Worm (Caenorhabditis elegans) whole organism, L4 larva: ENCODE data around the gene ugt-9.
"Not testable (repeated sequence)": the region's sequence is repeated elsewhere in the genome, so short reads cannot be mapped to it uniquely, and the experiment has no call there.

Source experiments
- D1046.2 ChIP-seq: fragments of 200-800 bp; sonication (Bioruptor generic); IDR thresholded peaks from 2 replicates; pipeline ENCODE4 v1.3.6; 2022; ENCODE audit warnings: missing genetic modification characterization, missing compliant biosample characterization
- F10B5.3 ChIP-seq: sonication (generic microtip); optimal IDR thresholded peaks from 2 replicates; lab custom pipeline; 2016; ENCODE audit warnings: mild to moderate bottlenecking, missing genetic modification characterization, missing compliant biosample characterization
- F26F4.8 ChIP-seq: fragments of 200-800 bp; sonication (Bioruptor generic); conservative IDR thresholded peaks from 2 replicates; pipeline ENCODE4 v1.3.6; 2022; ENCODE audit warnings: missing genetic modification characterization, missing compliant biosample characterization
- F49E8.2 ChIP-seq: sonication (generic microtip); optimal IDR thresholded peaks from 2 replicates; lab custom pipeline; 2016; ENCODE audit warnings: missing compliant biosample characterization, mild to moderate bottlenecking, missing genetic modification characterization, borderline replicate concordance
- T20F7.1 ChIP-seq: fragments of 200-800 bp; sonication (Bioruptor generic); optimal IDR thresholded peaks from 2 replicates; lab custom pipeline; 2018; ENCODE audit warnings: mild to moderate bottlenecking, missing genetic modification characterization, missing compliant biosample characterization
- Y105C5A.15 ChIP-seq: fragments of 200-800 bp; sonication (Bioruptor generic); IDR thresholded peaks from 2 replicates; pipeline ENCODE4 v1.3.6; 2022; ENCODE audit warnings: missing genetic modification characterization, missing compliant biosample characterization
- aha-1 ChIP-seq: fragments of 150-350 bp; peaks from one replicate; lab custom pipeline; 2014; ENCODE audit warnings: missing biosample characterization, missing genetic modification characterization
- aly-2 ChIP-seq: sonication (generic microtip); optimal IDR thresholded peaks from 2 replicates; lab custom pipeline; 2018; ENCODE audit warnings: missing biosample characterization, missing genetic modification characterization
- ceh-20 ChIP-seq: fragments of 200-800 bp; sonication (Bioruptor generic); IDR thresholded peaks from 2 replicates; pipeline ENCODE4 v1.3.6; 2022; ENCODE audit warnings: missing genetic modification reagents, missing genetic modification characterization, missing compliant biosample characterization
- ceh-28 ChIP-seq: fragments of 150-350 bp; optimal IDR thresholded peaks from 2 replicates; lab custom pipeline; 2014; ENCODE audit warnings: missing biosample characterization, missing genetic modification reagents, missing genetic modification characterization
- ceh-82 ChIP-seq: sonication (generic microtip); optimal IDR thresholded peaks from 2 replicates; lab custom pipeline; 2017; ENCODE audit warnings: missing biosample characterization, missing genetic modification characterization
- ces-1 ChIP-seq: fragments of 150-350 bp; sonication (generic microtip); optimal IDR thresholded peaks from 4 replicates; lab custom pipeline; 2014; ENCODE audit warnings: missing biosample characterization, missing genetic modification reagents, missing genetic modification characterization
- daf-16 ChIP-seq, 3 experiments: sonication (generic microtip); optimal IDR thresholded peaks; 2 replicates each; lab custom pipeline; 2016 to 2017; ENCODE audit warnings: missing genetic modification characterization in 3 of 3, missing genetic modification reagents in 3 of 3, mild to moderate bottlenecking in 2 of 3, missing compliant biosample characterization in 2 of 3, missing biosample characterization in 1 of 3, moderate library complexity in 1 of 3
- daf-8 ChIP-seq: fragments of 200-800 bp; sonication (Bioruptor generic); IDR thresholded peaks from 2 replicates; pipeline ENCODE4 v1.3.6; 2022; ENCODE audit warnings: missing genetic modification characterization, missing compliant biosample characterization
- dmd-9 ChIP-seq: fragments of 200-800 bp; sonication (Bioruptor generic); IDR thresholded peaks from 2 replicates; pipeline ENCODE4 v1.3.6; 2022; ENCODE audit warnings: missing genetic modification reagents, missing genetic modification characterization, missing compliant biosample characterization
- dpl-1 ChIP-seq: fragments of 150-350 bp; optimal IDR thresholded peaks from 2 replicates; lab custom pipeline; 2014; ENCODE audit warnings: missing biosample characterization, missing genetic modification reagents, missing genetic modification characterization
- duxl-1 ChIP-seq: sonication (generic microtip); optimal IDR thresholded peaks from 2 replicates; lab custom pipeline; 2016; ENCODE audit warnings: mild to moderate bottlenecking, missing genetic modification characterization, moderate library complexity, missing compliant biosample characterization; ENCODE audit not compliant: poor library complexity
- hif-1 ChIP-seq, 2 experiments: sonication (generic microtip); optimal IDR thresholded peaks; 2 replicates each; lab custom pipeline; 2016 to 2017; ENCODE audit warnings: missing compliant biosample characterization in 2 of 2, missing genetic modification characterization in 2 of 2, missing genetic modification reagents in 2 of 2, missing genotype in 2 of 2, mild to moderate bottlenecking in 1 of 2
- hmg-1.1 ChIP-seq: fragments of 200-800 bp; sonication (Bioruptor generic); IDR thresholded peaks from 2 replicates; pipeline ENCODE4 v1.3.6; 2022; ENCODE audit warnings: missing genetic modification reagents, missing genetic modification characterization, missing compliant biosample characterization
- lin-38 ChIP-seq: fragments of 200-800 bp; sonication (Bioruptor generic); IDR thresholded peaks from 2 replicates; pipeline ENCODE4 v1.3.6; 2022; ENCODE audit warnings: missing genetic modification reagents, missing genetic modification characterization, missing compliant biosample characterization
- mdl-1 ChIP-seq, 2 experiments: fragments of 150-350 bp in 1 of 2; sonication (generic microtip) in 1 of 2; optimal IDR thresholded peaks; 2 replicates each; lab custom pipeline; 2014 to 2017; ENCODE audit warnings: missing biosample characterization in 2 of 2, missing genetic modification characterization in 2 of 2
- mes-2 ChIP-seq: sonication (generic microtip); optimal IDR thresholded peaks from 2 replicates; lab custom pipeline; 2016; ENCODE audit warnings: missing genotype, mild to moderate bottlenecking, missing genetic modification characterization, missing compliant biosample characterization; ENCODE audit not compliant: poor library complexity, severe bottlenecking
- mxl-2 ChIP-seq: fragments of 200-800 bp; sonication (Bioruptor generic); conservative IDR thresholded peaks from 2 replicates; pipeline ENCODE4 v1.3.6; 2022; ENCODE audit warnings: missing genetic modification reagents, missing genetic modification characterization, missing compliant biosample characterization
- nhr-10 ChIP-seq: fragments of 150-350 bp; optimal IDR thresholded peaks from 2 replicates; lab custom pipeline; 2014; ENCODE audit warnings: missing biosample characterization, missing genetic modification characterization
- nhr-102 ChIP-seq: sonication (generic microtip); optimal IDR thresholded peaks from 2 replicates; lab custom pipeline; 2016; ENCODE audit warnings: mild to moderate bottlenecking, missing genetic modification characterization, moderate library complexity, missing compliant biosample characterization
- nhr-11 ChIP-seq: fragments of 150-350 bp; optimal IDR thresholded peaks from 2 replicates; lab custom pipeline; 2014; ENCODE audit warnings: missing biosample characterization, missing genetic modification characterization
- nhr-237 ChIP-seq: sonication (generic microtip); optimal IDR thresholded peaks from 2 replicates; lab custom pipeline; 2017; ENCODE audit warnings: missing biosample characterization, missing genetic modification characterization
- nhr-28 ChIP-seq: fragments of 150-350 bp; optimal IDR thresholded peaks from 2 replicates; lab custom pipeline; 2014; ENCODE audit warnings: missing biosample characterization, missing genetic modification characterization
- pqm-1 ChIP-seq: sonication (generic microtip); optimal IDR thresholded peaks from 2 replicates; lab custom pipeline; 2017; ENCODE audit warnings: missing biosample characterization, missing genetic modification characterization
- set-16 ChIP-seq: fragments of 200-800 bp; sonication (Bioruptor generic); IDR thresholded peaks from 2 replicates; pipeline ENCODE4 v1.3.6; 2022; ENCODE audit warnings: missing genetic modification reagents, missing genetic modification characterization, missing compliant biosample characterization
- tag-97 ChIP-seq: fragments of 200-800 bp; sonication (Bioruptor generic); IDR thresholded peaks from 2 replicates; pipeline ENCODE4 v1.3.6; 2022; ENCODE audit warnings: missing genetic modification characterization, missing compliant biosample characterization
- unc-130 ChIP-seq: sonication (generic microtip); optimal IDR thresholded peaks from 2 replicates; lab custom pipeline; 2016; ENCODE audit warnings: missing genetic modification reagents, missing genetic modification characterization, missing compliant biosample characterization
- unc-39 ChIP-seq: sonication (generic microtip); optimal IDR thresholded peaks from 2 replicates; lab custom pipeline; 2017; ENCODE audit warnings: missing biosample characterization, missing genetic modification characterization
- unc-62 ChIP-seq, 3 experiments: fragments of 150-350 bp in 1 of 3; sonication (generic microtip); optimal IDR thresholded peaks in 2 of 3; peaks in 1 of 3; 1 replicate in 1 of 3; 2 replicates in 2 of 3; lab custom pipeline; 2014 to 2017; ENCODE audit warnings: missing biosample characterization in 3 of 3, missing genetic modification characterization in 3 of 3, missing genetic modification reagents in 3 of 3, missing genotype in 1 of 3

Gene ugt-9

ce11 chrV:4890781-4891180, 5.1 kb upstream of the ugt-9 start:
- TF ChIP-seq aly-2 (no peak), set-16 (peak; percentile 86), daf-8 (GFP tag; lab: Robert Waterston, UW) (no peak)

ce11 chrV:4891305-4891704, 4.5 kb upstream of the ugt-9 start:
- no peak for TF ChIP-seq F10B5.3 (tag; lab: Kevin White, UChicago)
- no peak for TF ChIP-seq mxl-2 (GFP tag; lab: Robert Waterston, UW)
- TF ChIP-seq hmg-1.1 (GFP tag; lab: Robert Waterston, UW), result no peak
- TF ChIP-seq ces-1 (GFP tag; lab: Kevin White, UChicago), result no peak
- no peak for TF ChIP-seq nhr-11 (tag; lab: Kevin White, UChicago)
- TF ChIP-seq ceh-82 (tag; lab: Kevin White, UChicago), result no peak
- no peak for TF ChIP-seq ceh-28 (tag; lab: Kevin White, UChicago)
- TF ChIP-seq duxl-1, result no peak
- TF ChIP-seq ceh-20 (GFP tag; lab: Robert Waterston, UW), result no peak
- TF ChIP-seq nhr-28 (tag; lab: Kevin White, UChicago), result no peak
- no peak for TF ChIP-seq nhr-237
- no peak for TF ChIP-seq Y105C5A.15 (GFP tag; lab: Robert Waterston, UW)
- TF ChIP-seq lin-38 (GFP tag; lab: Robert Waterston, UW), result peak; percentile 60
- no peak for TF ChIP-seq tag-97 (GFP tag; lab: Robert Waterston, UW)
- TF ChIP-seq nhr-102 (tag; lab: Kevin White, UChicago), result no peak
- TF ChIP-seq pqm-1, result no peak
- TF ChIP-seq T20F7.1 (GFP tag; lab: Kevin White, UChicago), result no peak
- no peak for TF ChIP-seq aly-2
- TF ChIP-seq unc-130 (GFP tag; lab: Kevin White, UChicago), result peak; percentile 26
- TF ChIP-seq F49E8.2 (tag; lab: Kevin White, UChicago), result peak; percentile 30
- TF ChIP-seq daf-16 (GFP tag; optimal IDR thresholded peaks at IDR 0.05; lab: Kevin White, UChicago), result no peak
- TF ChIP-seq daf-16 (tag; optimal IDR thresholded peaks at IDR 0.05; lab: Kevin White, UChicago), result no peak
- TF ChIP-seq dpl-1 (GFP tag; lab: Kevin White, UChicago), result no peak
- TF ChIP-seq nhr-10, result no peak
- TF ChIP-seq D1046.2 (GFP tag; lab: Robert Waterston, UW), result no peak

- TF ChIP-seq aha-1 (peak; percentile 21), mes-2 (tag; lab: Kevin White, UChicago) (no peak)
These were observed 877 bp upstream of the ugt-9 start, which contains the start of gene ugt-11 for ce11 chrV:4894971-4895370. TSS of gene ugt-11 (minus strand) at chrV:4895071.

- TF ChIP-seq unc-62 (GFP tag; optimal IDR thresholded peaks at IDR 0.05 in 1 of 2; lab: Kevin White, UChicago), result peak in 1 of 2 experiments; percentile 75
- not testable (repeated sequence) for TF ChIP-seq unc-62 (tag; optimal IDR thresholded peaks at IDR 0.05; lab: Kevin White, UChicago)
These were observed 4.2 kb downstream of the ugt-9 start, which contains the start of gene ugt-10 for ce11 chrV:4900020-4900419. TSS of gene ugt-10 (minus strand) at chrV:4900120.

- TF ChIP-seq nhr-28 (tag; lab: Kevin White, UChicago) (peak; percentile 7), unc-39 (no peak)
These were observed 5.2 kb downstream of the ugt-9 start, which contains the start of gene ugt-67 for ce11 chrV:4901074-4901473. TSS of gene ugt-67 (plus strand) at chrV:4901374.

ce11 chrV:4903696-4904095, 7.8 kb downstream of the ugt-9 start, which contains the start of gene ugt-8:
TSS of gene ugt-8 (plus strand) at chrV:4903930.
- no peak for TF ChIP-seq dmd-9 (GFP tag; lab: Robert Waterston, UW)
- TF ChIP-seq mdl-1 (tag; optimal IDR thresholded peaks at IDR 0.05; lab: Kevin White, UChicago), result peak in 1 of 2 experiments; percentile 0
- no peak for TF ChIP-seq F26F4.8 (GFP tag; lab: Robert Waterston, UW)
- peak; percentile 100 for TF ChIP-seq nhr-28 (tag; lab: Kevin White, UChicago)
- no peak for TF ChIP-seq hif-1 (tag; optimal IDR thresholded peaks at IDR 0.05; lab: Kevin White, UChicago)
